Fruit fly (Drosophila melanogaster) whole organism, embryonic: Measurements from ENCODE around the gene Snx17.

Source experiments
- BEAF-32 ChIP-seq: fragments of 200-800 bp; sonication (Bioruptor generic); optimal IDR thresholded peaks from 3 replicates; lab custom pipeline; 2017; ENCODE audit warnings: missing biosample characterization, missing genetic modification characterization, mild to moderate bottlenecking, moderate library complexity, missing genetic modification reagents
- BtbVII ChIP-seq: fragments of 200-800 bp; sonication (Bioruptor generic); optimal IDR thresholded peaks from 3 replicates; lab custom pipeline; 2017; ENCODE audit warnings: missing biosample characterization, mild to moderate bottlenecking, missing genetic modification characterization
- CG12104 ChIP-seq: fragments of 200-800 bp; sonication (Bioruptor generic); optimal IDR thresholded peaks from 3 replicates; lab custom pipeline; 2016; ENCODE audit warnings: missing biosample characterization, missing genetic modification characterization
- CG12659 ChIP-seq: fragments of 200-800 bp; sonication (Bioruptor generic); optimal IDR thresholded peaks from 3 replicates; lab custom pipeline; 2017; ENCODE audit warnings: mild to moderate bottlenecking, missing biosample characterization, missing genetic modification reagents, missing genetic modification characterization
- CG12769 ChIP-seq: fragments of 200-800 bp; sonication (Bioruptor generic); optimal IDR thresholded peaks from 2 replicates; lab custom pipeline; 2019; ENCODE audit warnings: missing biosample characterization, mild to moderate bottlenecking, missing genetic modification characterization, moderate library complexity
- CG13424 ChIP-seq: fragments of 200-800 bp; sonication (Bioruptor generic); optimal IDR thresholded peaks from 2 replicates; lab custom pipeline; 2019; ENCODE audit warnings: missing biosample characterization, mild to moderate bottlenecking, missing genetic modification characterization, moderate library complexity
- CG15073 ChIP-seq: fragments of 200-800 bp; sonication (Bioruptor generic); optimal IDR thresholded peaks from 2 replicates; lab custom pipeline; 2016; ENCODE audit warnings: missing biosample characterization, missing genetic modification characterization
- CG15514 ChIP-seq: fragments of 200-800 bp; sonication (Bioruptor generic); optimal IDR thresholded peaks from 3 replicates; lab custom pipeline; 2017; ENCODE audit warnings: missing biosample characterization, missing genetic modification characterization, mild to moderate bottlenecking, moderate library complexity, missing genetic modification reagents
- CG17359 ChIP-seq: fragments of 200-800 bp; sonication (Bioruptor generic); optimal IDR thresholded peaks from 3 replicates; lab custom pipeline; 2018; ENCODE audit warnings: missing biosample characterization, mild to moderate bottlenecking, missing genetic modification characterization, moderate library complexity
- CG17385 ChIP-seq: fragments of 200-800 bp; sonication (Bioruptor generic); optimal IDR thresholded peaks from 3 replicates; lab custom pipeline; 2018; ENCODE audit warnings: missing biosample characterization, mild to moderate bottlenecking, missing genetic modification characterization
- CG17802 ChIP-seq: fragments of 200-800 bp; sonication (Bioruptor generic); optimal IDR thresholded peaks from 2 replicates; lab custom pipeline; 2018; ENCODE audit warnings: missing biosample characterization, mild to moderate bottlenecking, missing genetic modification characterization, moderate library complexity
- CG2120 ChIP-seq: fragments of 200-800 bp; sonication (Bioruptor generic); optimal IDR thresholded peaks from 3 replicates; lab custom pipeline; 2016; ENCODE audit warnings: missing biosample characterization, missing genetic modification characterization
- CG2712 ChIP-seq: fragments of 200-800 bp; optimal IDR thresholded peaks from 3 replicates; lab custom pipeline; 2019; ENCODE audit warnings: missing biosample characterization, mild to moderate bottlenecking, missing genetic modification characterization, moderate library complexity
- CG3281 ChIP-seq: fragments of 200-800 bp; sonication (Bioruptor generic); optimal IDR thresholded peaks from 3 replicates; lab custom pipeline; 2017; ENCODE audit warnings: missing biosample characterization, mild to moderate bottlenecking, missing genetic modification characterization
- CG4328 ChIP-seq: fragments of 200-800 bp; sonication (Bioruptor generic); optimal IDR thresholded peaks from 3 replicates; lab custom pipeline; 2017; ENCODE audit warnings: missing biosample characterization, missing genetic modification reagents, missing genetic modification characterization
- CG4707 ChIP-seq: fragments of 200-800 bp; sonication (Bioruptor generic); optimal IDR thresholded peaks from 2 replicates; lab custom pipeline; 2018; ENCODE audit warnings: missing biosample characterization, mild to moderate bottlenecking, missing genetic modification characterization, moderate library complexity
- CG6765 ChIP-seq: fragments of 200-800 bp; sonication (Bioruptor generic); optimal IDR thresholded peaks from 3 replicates; lab custom pipeline; 2017; ENCODE audit warnings: missing biosample characterization, mild to moderate bottlenecking, missing genetic modification characterization
- CG7556 ChIP-seq: fragments of 200-800 bp; sonication (Bioruptor generic); optimal IDR thresholded peaks from 2 replicates; lab custom pipeline; 2017; ENCODE audit warnings: missing biosample characterization, mild to moderate bottlenecking, missing genetic modification characterization
- CG8089 ChIP-seq: fragments of 200-800 bp; sonication (Bioruptor generic); optimal IDR thresholded peaks from 3 replicates; lab custom pipeline; 2016; ENCODE audit warnings: missing biosample characterization, missing genetic modification characterization
- CG8290 ChIP-seq, 3 experiments: fragments of 200-800 bp; sonication (Bioruptor generic); optimal IDR thresholded peaks; 2 replicates each; lab custom pipeline; 2016 to 2019; ENCODE audit warnings: missing biosample characterization in 3 of 3, missing genetic modification characterization in 3 of 3, mild to moderate bottlenecking in 2 of 3, moderate library complexity in 1 of 3
- CG8924 ChIP-seq: fragments of 200-800 bp; optimal IDR thresholded peaks from 3 replicates; lab custom pipeline; 2019; ENCODE audit warnings: missing biosample characterization, mild to moderate bottlenecking, missing genetic modification characterization, moderate library complexity
- CHES-1-like ChIP-seq: fragments of 200-800 bp; sonication (Bioruptor generic); optimal IDR thresholded peaks from 2 replicates; lab custom pipeline; 2016; ENCODE audit warnings: missing biosample characterization, missing genetic modification characterization
- Drgx ChIP-seq: fragments of 200-800 bp; sonication (Bioruptor generic); IDR thresholded peaks from 2 replicates; pipeline ENCODE4 v1.3.6; 2022; ENCODE audit warnings: missing biosample characterization, missing genetic modification characterization
- E2f2 ChIP-seq: fragments of 200-800 bp; sonication (Bioruptor generic); IDR thresholded peaks from 2 replicates; pipeline ENCODE4 v1.3.6; 2022; ENCODE audit warnings: missing biosample characterization, missing genetic modification characterization
- Fer2 ChIP-seq: fragments of 200-800 bp; sonication (Bioruptor generic); optimal IDR thresholded peaks from 2 replicates; lab custom pipeline; 2018; ENCODE audit warnings: missing biosample characterization, mild to moderate bottlenecking, missing genetic modification characterization, moderate library complexity
- H15 ChIP-seq: fragments of 200-800 bp; sonication (Bioruptor generic); IDR thresholded peaks from 3 replicates; pipeline ENCODE4 v1.3.6; 2022; ENCODE audit warnings: missing biosample characterization, missing genetic modification characterization
- HLH3B ChIP-seq: fragments of 200-800 bp; sonication (Bioruptor generic); IDR thresholded peaks from 2 replicates; pipeline ENCODE4 v1.3.6; 2022; ENCODE audit warnings: missing biosample characterization, missing genetic modification characterization
- Jarid2 ChIP-seq: fragments of 200-800 bp; sonication (Bioruptor generic); optimal IDR thresholded peaks from 3 replicates; lab custom pipeline; 2017; ENCODE audit warnings: mild to moderate bottlenecking, missing biosample characterization, missing genetic modification reagents, missing genetic modification characterization
- Med ChIP-seq: fragments of 200-800 bp; sonication (Bioruptor generic); peaks from one replicate; lab custom pipeline; 2016; ENCODE audit warnings: missing biosample characterization, missing genetic modification characterization, mild to moderate bottlenecking, inconsistent platforms, moderate library complexity
- Optix ChIP-seq: fragments of 200-800 bp; sonication (Bioruptor generic); IDR thresholded peaks from 3 replicates; pipeline ENCODE4 v1.3.6; 2022; ENCODE audit warnings: missing biosample characterization, missing genetic modification characterization
- Pdp1 ChIP-seq, 2 experiments: fragments of 200-800 bp; sonication (Bioruptor generic); optimal IDR thresholded peaks; 3 replicates each; lab custom pipeline; 2016; ENCODE audit warnings: missing biosample characterization in 2 of 2, missing genetic modification characterization in 2 of 2, mild to moderate bottlenecking in 1 of 2, moderate library complexity in 1 of 2
- Rfx ChIP-seq: fragments of 200-800 bp; sonication (Bioruptor generic); IDR thresholded peaks from 2 replicates; pipeline ENCODE4 v1.3.6; 2022; ENCODE audit warnings: missing biosample characterization, missing genetic modification characterization
- bsh ChIP-seq, 2 experiments: fragments of 200-800 bp; sonication (Bioruptor generic); optimal IDR thresholded peaks; 2 replicates each; lab custom pipeline; 2017 to 2018; ENCODE audit warnings: mild to moderate bottlenecking in 2 of 2, missing biosample characterization in 2 of 2, missing genetic modification characterization in 2 of 2, moderate library complexity in 1 of 2
- cg ChIP-seq: fragments of 200-800 bp; sonication (Bioruptor generic); optimal IDR thresholded peaks from 3 replicates; lab custom pipeline; 2019; ENCODE audit warnings: missing biosample characterization, mild to moderate bottlenecking, missing genetic modification characterization, moderate library complexity
- chif ChIP-seq, 2 experiments: fragments of 200-800 bp; sonication (Bioruptor generic); optimal IDR thresholded peaks; 3 replicates each; lab custom pipeline; 2016; ENCODE audit warnings: missing biosample characterization in 2 of 2, missing genetic modification characterization in 2 of 2
- dmrt11E ChIP-seq: fragments of 200-800 bp; sonication (Bioruptor generic); optimal IDR thresholded peaks from 3 replicates; lab custom pipeline; 2018; ENCODE audit warnings: missing biosample characterization, mild to moderate bottlenecking, missing genetic modification characterization, moderate library complexity
- dpn ChIP-seq, 2 experiments: fragments of 200-800 bp; sonication (Bioruptor generic); optimal IDR thresholded peaks; 3 replicates each; lab custom pipeline; 2016; ENCODE audit warnings: missing biosample characterization in 2 of 2, missing genetic modification characterization in 2 of 2
- esg ChIP-seq: fragments of 200-800 bp; sonication (Bioruptor generic); conservative IDR thresholded peaks from 2 replicates; pipeline ENCODE4 v1.3.6; 2022; ENCODE audit warnings: missing biosample characterization, missing genetic modification characterization
- eve ChIP-seq, 2 experiments: fragments of >200 bp; optimal IDR thresholded peaks; 2 replicates each; lab custom pipeline; 2017; ENCODE audit warnings: missing biosample characterization in 2 of 2, missing genetic modification characterization in 2 of 2
- gem ChIP-seq: fragments of 200-800 bp; sonication (Bioruptor generic); optimal IDR thresholded peaks from 2 replicates; lab custom pipeline; 2019; ENCODE audit warnings: missing biosample characterization, mild to moderate bottlenecking, missing genetic modification characterization, moderate library complexity
- hbn ChIP-seq: fragments of 200-800 bp; sonication (Bioruptor generic); IDR thresholded peaks from 2 replicates; pipeline ENCODE4 v1.3.6; 2022; ENCODE audit warnings: missing biosample characterization, missing genetic modification characterization; ENCODE audit not compliant: partially characterized antibody
- ind ChIP-seq: fragments of 200-800 bp; sonication (Bioruptor generic); optimal IDR thresholded peaks from 3 replicates; lab custom pipeline; 2016; ENCODE audit warnings: missing biosample characterization, missing genetic modification characterization
- sd ChIP-seq: fragments of 200-800 bp; sonication (Bioruptor generic); optimal IDR thresholded peaks from 3 replicates; lab custom pipeline; 2018; ENCODE audit warnings: missing biosample characterization, mild to moderate bottlenecking, missing genetic modification characterization, moderate library complexity
- sob ChIP-seq: fragments of 200-800 bp; sonication (Bioruptor generic); IDR thresholded peaks from 2 replicates; pipeline ENCODE4 v1.3.6; 2022; ENCODE audit warnings: missing biosample characterization, missing genetic modification characterization
- tap ChIP-seq: fragments of 200-800 bp; optimal IDR thresholded peaks from 3 replicates; lab custom pipeline; 2019; ENCODE audit warnings: missing biosample characterization, mild to moderate bottlenecking, missing genetic modification characterization, moderate library complexity
- trh ChIP-seq: fragments of 200-800 bp; sonication (Bioruptor generic); optimal IDR thresholded peaks from 2 replicates; lab custom pipeline; 2016; ENCODE audit warnings: missing biosample characterization, missing genetic modification characterization
- unpg ChIP-seq: fragments of 200-800 bp; sonication (Bioruptor generic); optimal IDR thresholded peaks from 3 replicates; lab custom pipeline; 2018; ENCODE audit warnings: missing biosample characterization, mild to moderate bottlenecking, missing genetic modification characterization, moderate library complexity
- vfl ChIP-seq: fragments of 200-800 bp; sonication (Bioruptor generic); optimal IDR thresholded peaks from 2 replicates; lab custom pipeline; 2016; ENCODE audit warnings: missing biosample characterization, missing genetic modification characterization
- zf30C ChIP-seq: fragments of 200-800 bp; sonication (Bioruptor generic); optimal IDR thresholded peaks from 3 replicates; lab custom pipeline; 2018; ENCODE audit warnings: missing biosample characterization, mild to moderate bottlenecking, missing genetic modification characterization

Snx17 gene

DNA sequence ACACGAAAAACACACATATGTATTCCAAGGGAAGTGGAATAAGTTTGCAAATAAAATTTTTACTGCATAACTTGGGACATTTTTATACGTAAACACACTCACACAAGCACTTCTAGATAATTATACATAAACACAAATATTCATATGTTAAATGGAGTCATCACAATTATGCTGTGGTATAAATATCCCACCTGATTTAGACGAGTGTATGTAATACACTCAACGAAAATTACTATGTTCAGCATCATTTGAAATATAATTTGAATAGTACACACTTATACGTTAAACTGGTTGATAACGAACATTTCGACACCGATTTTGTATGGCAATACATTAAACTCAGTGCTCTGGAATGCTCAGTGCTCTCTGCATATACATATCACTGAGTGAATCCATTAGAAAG lies 24.3 kb upstream of the Snx17 start (continued):
- TF ChIP-seq chif (GFP tag; optimal IDR thresholded peaks at IDR 0.05; lab: Kevin White, UChicago), result peak in 1 of 2 experiments; percentile 11
- TF ChIP-seq sd (tag; lab: Kevin White, UChicago), result peak; percentile 84
- no peak for TF ChIP-seq CG15514
- peak; percentile 62; the same call in 1 of the 2 replicates for TF ChIP-seq Rfx (GFP tag; lab: Robert Waterston, UW)
- TF ChIP-seq CG2120 (GFP tag; lab: Kevin White, UChicago), result peak; percentile 42
- no peak for TF ChIP-seq Optix (GFP tag; lab: Robert Waterston, UW)
- TF ChIP-seq CG2712 (tag; lab: Kevin White, UChicago), result peak; percentile 6
- TF ChIP-seq Pdp1 (GFP tag; optimal IDR thresholded peaks at IDR 0.05; lab: Kevin White, UChicago), result peak in 1 of 2 experiments; percentile 28
- TF ChIP-seq CG8924 (tag; lab: Kevin White, UChicago), result peak; percentile 44
- peak; percentile 6 for TF ChIP-seq CG13424 (tag; lab: Kevin White, UChicago)
- TF ChIP-seq Med (GFP tag; lab: Kevin White, UChicago), result peak; percentile 81
- no peak for TF ChIP-seq Fer2 (tag; lab: Kevin White, UChicago)
- no peak for TF ChIP-seq CG6765 (GFP tag; lab: Kevin White, UChicago)
- peak; percentile 25 for TF ChIP-seq CG12769 (tag; lab: Kevin White, UChicago)
- TF ChIP-seq Jarid2 (GFP tag; lab: Kevin White, UChicago), result no peak
- peak; percentile 21; the same call in 1 of the 2 replicates for TF ChIP-seq E2f2 (GFP tag; lab: Robert Waterston, UW)
- TF ChIP-seq sob (GFP tag; lab: Robert Waterston, UW), result 0 out of 2 replicates have a peak, but pooled peaks have one; percentile 9
- peak; percentile 36 for TF ChIP-seq CG3281
- no peak for TF ChIP-seq trh (GFP tag; lab: Kevin White, UChicago)
- TF ChIP-seq HLH3B (GFP tag; lab: Robert Waterston, UW), result 0 out of 2 replicates have a peak, but pooled peaks have one; percentile 20
- TF ChIP-seq bsh (GFP tag; optimal IDR thresholded peaks at IDR 0.05; lab: Kevin White, UChicago), result peak in 1 of 2 experiments; percentile 23
- 0 out of 2 replicates have a peak, but pooled peaks have one; percentile 12 for TF ChIP-seq esg (GFP tag; lab: Robert Waterston, UW)
- peak; percentile 44 for TF ChIP-seq Drgx (GFP tag; lab: Robert Waterston, UW)
- TF ChIP-seq CG17385 (GFP tag; lab: Kevin White, UChicago), result peak; percentile 19
- no peak for TF ChIP-seq BEAF-32
- no peak for TF ChIP-seq CG4707
- TF ChIP-seq CG15073 (GFP tag; lab: Kevin White, UChicago), result no peak
- TF ChIP-seq CHES-1-like (GFP tag; lab: Kevin White, UChicago), result peak; percentile 19
- peak; percentile 36 for TF ChIP-seq ind (GFP tag; lab: Kevin White, UChicago)
- TF ChIP-seq cg (GFP tag; lab: Kevin White, UChicago), result peak; percentile 83
- TF ChIP-seq CG17802 (tag; lab: Kevin White, UChicago), result no peak
- peak; percentile 14 for TF ChIP-seq dmrt11E
- TF ChIP-seq unpg (GFP tag; lab: Kevin White, UChicago), result peak; percentile 22
- peak; percentile 95 for TF ChIP-seq CG8089
- no peak for TF ChIP-seq vfl (GFP tag; lab: Kevin White, UChicago)
- TF ChIP-seq CG12659 (GFP tag; lab: Kevin White, UChicago), result peak; percentile 25
- peak; percentile 46 for TF ChIP-seq gem (tag; lab: Kevin White, UChicago)
- peak; percentile 25 to 32 for TF ChIP-seq dpn (GFP tag; optimal IDR thresholded peaks at IDR 0.05; lab: Kevin White, UChicago)
- peak; percentile 91 for TF ChIP-seq zf30C (GFP tag; lab: Kevin White, UChicago)
- TF ChIP-seq H15, result no peak
- TF ChIP-seq CG7556 (GFP tag; lab: Kevin White, UChicago), result peak; percentile 9
- peak; percentile 8 for TF ChIP-seq CG12104
- no peak for TF ChIP-seq hbn
- peak; percentile 34 for TF ChIP-seq CG17359 (tag; lab: Kevin White, UChicago)
- peak; percentile 26 for TF ChIP-seq CG4328
- TF ChIP-seq tap (tag; lab: Kevin White, UChicago), result no peak
- TF ChIP-seq BtbVII (GFP tag; lab: Kevin White, UChicago), result peak; percentile 58
- peak in 1 of 2 experiments; percentile 87 for TF ChIP-seq eve (GFP tag; optimal IDR thresholded peaks at IDR 0.05; lab: Kevin White, UChicago)
- TF ChIP-seq CG8290 (GFP tag; optimal IDR thresholded peaks at IDR 0.05; lab: Kevin White, UChicago), result no peak
- TF ChIP-seq CG8290 (tag; optimal IDR thresholded peaks at IDR 0.05; lab: Kevin White, UChicago), result peak in 1 of 2 experiments; percentile 57
